Worm (Caenorhabditis elegans) whole organism, midembryonic: ENCODE data around the gene drr-2.

Experiments used
- flt-1 ChIP-seq: fragments of 200-800 bp; sonication (Bioruptor generic); IDR thresholded peaks from 2 replicates; pipeline ENCODE4 v1.3.6; 2022; ENCODE audit warnings: missing genetic modification characterization, missing compliant biosample characterization
- med-1 ChIP-seq: sonication (generic microtip); optimal IDR thresholded peaks from 2 replicates; lab custom pipeline; 2017; ENCODE audit warnings: missing genetic modification characterization, mild to moderate bottlenecking, missing compliant biosample characterization, antibody characterized with exemption, missing genetic modification reagents; ENCODE audit not compliant: insufficient read depth
- ztf-23 ChIP-seq: fragments of 200-800 bp; sonication (Bioruptor generic); IDR thresholded peaks from 2 replicates; pipeline ENCODE4 v1.3.6; 2022; ENCODE audit warnings: missing genetic modification reagents, missing genetic modification characterization, missing compliant biosample characterization

DNA sequence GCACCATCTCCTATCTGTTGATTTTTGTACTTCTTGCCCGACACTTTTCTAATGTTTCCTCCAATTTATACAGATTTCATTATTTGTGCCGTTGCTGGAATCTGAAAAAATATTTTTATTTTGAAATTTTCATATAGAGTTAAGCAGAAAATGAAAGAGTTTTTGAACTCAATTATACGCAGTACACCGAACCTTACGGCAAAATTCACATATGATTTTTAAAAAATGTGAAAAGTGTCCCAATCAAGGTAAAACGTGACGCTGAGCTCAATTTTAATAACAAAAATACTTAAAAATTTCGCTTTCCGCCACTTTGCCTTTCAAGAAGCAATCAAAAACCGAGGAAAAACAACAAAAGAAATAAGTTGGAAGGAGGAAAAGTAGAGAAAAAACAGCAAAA, 12.7 kb downstream of the drr-2 start, which contains the start of gene arrd-17:
- no peak for TF ChIP-seq med-1 (GFP tag; lab: Kevin White, UChicago)
- TF ChIP-seq flt-1 (GFP tag; lab: Robert Waterston, UW), result no peak
- TF ChIP-seq ztf-23 (GFP tag; lab: Robert Waterston, UW), result no peak
